Fruit fly (Drosophila melanogaster) whole organism, wandering third instar larva: ENCODE measurements around the gene TotA.

Source experiments
- Abd-B ChIP-seq: fragments of >200 bp; optimal IDR thresholded peaks from 2 replicates; lab custom pipeline; 2017; ENCODE audit warnings: missing biosample characterization, missing genetic modification characterization
- CG32264 ChIP-seq: fragments of 200-800 bp; sonication (Bioruptor generic); optimal IDR thresholded peaks from 2 replicates; lab custom pipeline; 2016; ENCODE audit warnings: missing biosample characterization, missing genetic modification characterization
- CG9705 ChIP-seq: fragments of 200-800 bp; sonication (Bioruptor generic); optimal IDR thresholded peaks from 2 replicates; lab custom pipeline; 2018; ENCODE audit warnings: missing biosample characterization, mild to moderate bottlenecking, missing genetic modification characterization
- CrebA ChIP-seq: fragments of 200-800 bp; sonication (Bioruptor generic); optimal IDR thresholded peaks from 2 replicates; lab custom pipeline; 2016; ENCODE audit warnings: missing biosample characterization, mild to moderate bottlenecking, missing genetic modification characterization, borderline replicate concordance
- Dfd ChIP-seq: fragments of >200 bp; optimal IDR thresholded peaks from 2 replicates; lab custom pipeline; 2017; ENCODE audit warnings: missing biosample characterization, missing genetic modification characterization
- Dif ChIP-seq: fragments of 200-275, 200-300 bp; sonication (Bioruptor generic); optimal IDR thresholded peaks from 2 replicates; lab custom pipeline; 2018; ENCODE audit warnings: missing biosample characterization, missing genetic modification characterization; ENCODE audit not compliant: partially characterized antibody
- GATAd ChIP-seq: sonication (Bioruptor generic); optimal IDR thresholded peaks from 2 replicates; lab custom pipeline; 2016; ENCODE audit warnings: missing biosample characterization, missing genetic modification characterization
- HLH106 ChIP-seq: fragments of 200-800 bp; optimal IDR thresholded peaks from 3 replicates; lab custom pipeline; 2019; ENCODE audit warnings: missing biosample characterization, mild to moderate bottlenecking, missing genetic modification characterization, moderate library complexity
- Hnf4 ChIP-seq: fragments of 200-800 bp; sonication (Bioruptor generic); optimal IDR thresholded peaks from 2 replicates; lab custom pipeline; 2016; ENCODE audit warnings: missing biosample characterization, mild to moderate bottlenecking, missing genetic modification characterization
- Hr78 ChIP-seq: fragments of >200 bp; optimal IDR thresholded peaks from 2 replicates; lab custom pipeline; 2017; ENCODE audit warnings: missing biosample characterization, missing genetic modification characterization
- Hr83 ChIP-seq: fragments of 200-300 bp; sonication (Bioruptor generic); optimal IDR thresholded peaks from 2 replicates; lab custom pipeline; 2016; ENCODE audit warnings: missing biosample characterization, mild to moderate bottlenecking, missing genetic modification characterization, moderate library complexity; ENCODE audit not compliant: poor library complexity, severe bottlenecking
- Jra ChIP-seq: sonication (Bioruptor generic); optimal IDR thresholded peaks from 2 replicates; lab custom pipeline; 2016; ENCODE audit warnings: missing biosample characterization, missing genetic modification characterization
- Mio ChIP-seq: sonication (Bioruptor generic); optimal IDR thresholded peaks from 2 replicates; lab custom pipeline; 2016; ENCODE audit warnings: missing biosample characterization, missing genetic modification characterization
- Myc ChIP-seq: fragments of >200 bp; optimal IDR thresholded peaks from 2 replicates; lab custom pipeline; 2017
- N ChIP-seq: fragments of >200 bp; optimal IDR thresholded peaks from 2 replicates; lab custom pipeline; 2018; ENCODE audit warnings: missing biosample characterization, missing external identifiers, missing genetic modification characterization
- OdsH ChIP-seq: fragments of 200-800 bp; sonication (Bioruptor generic); optimal IDR thresholded peaks from 2 replicates; lab custom pipeline; 2016; ENCODE audit warnings: missing biosample characterization, mild to moderate bottlenecking, missing genetic modification characterization
- Rel ChIP-seq, 2 experiments: fragments of 200-800 bp; sonication (Bioruptor generic) in 1 of 2; optimal IDR thresholded peaks; 2 replicates in 1 of 2; 3 replicates in 1 of 2; lab custom pipeline; 2016 to 2019; ENCODE audit warnings: mild to moderate bottlenecking in 2 of 2, missing biosample characterization in 2 of 2, missing genetic modification characterization in 2 of 2, moderate library complexity in 1 of 2
- Sp1 ChIP-seq: fragments of 200-800 bp; sonication (Bioruptor generic); optimal IDR thresholded peaks from 3 replicates; lab custom pipeline; 2019; ENCODE audit warnings: missing biosample characterization, mild to moderate bottlenecking, missing genetic modification characterization, moderate library complexity
- Vsx2 ChIP-seq: fragments of 200-300, 225-300 bp; sonication (Bioruptor generic); optimal IDR thresholded peaks from 2 replicates; lab custom pipeline; 2018; ENCODE audit warnings: missing biosample characterization, missing genetic modification characterization; ENCODE audit not compliant: partially characterized antibody
- br ChIP-seq: fragments of 200-800 bp; sonication (Bioruptor generic); optimal IDR thresholded peaks from 2 replicates; lab custom pipeline; 2016; ENCODE audit warnings: missing biosample characterization, missing genetic modification characterization
- brk ChIP-seq: fragments of 200-800 bp; sonication (Bioruptor generic); optimal IDR thresholded peaks from 2 replicates; lab custom pipeline; 2016; ENCODE audit warnings: missing biosample characterization, mild to moderate bottlenecking, missing genetic modification characterization
- dl ChIP-seq, 2 experiments: fragments of 175-275, 200-275 bp in 1 of 2; fragments of 200-275 bp in 1 of 2; sonication (Bioruptor generic); optimal IDR thresholded peaks; lab custom pipeline; 2018; ENCODE audit warnings: mild to moderate bottlenecking in 2 of 2, missing biosample characterization in 2 of 2, missing genetic modification characterization in 2 of 2, moderate library complexity in 2 of 2; ENCODE audit not compliant: partially characterized antibody in 2 of 2, insufficient read depth in 1 of 2
- dmrt93B ChIP-seq: fragments of 200-800 bp; sonication (Bioruptor generic); optimal IDR thresholded peaks from 2 replicates; lab custom pipeline; 2018; ENCODE audit warnings: missing biosample characterization, mild to moderate bottlenecking, missing genetic modification characterization
- dsf ChIP-seq: sonication (Bioruptor generic); optimal IDR thresholded peaks from 2 replicates; lab custom pipeline; 2016; ENCODE audit warnings: missing biosample characterization, missing genetic modification characterization, borderline replicate concordance
- ey ChIP-seq: fragments of 200-800 bp; sonication (Bioruptor generic); optimal IDR thresholded peaks from 2 replicates; lab custom pipeline; 2016; ENCODE audit warnings: missing biosample characterization, missing genetic modification characterization
- foxo ChIP-seq, 2 experiments: fragments of 200-800 bp; sonication (Bioruptor generic); optimal IDR thresholded peaks; 2 replicates in 1 of 2; 3 replicates in 1 of 2; lab custom pipeline; 2016 to 2017; ENCODE audit warnings: missing biosample characterization in 2 of 2, missing genetic modification characterization in 2 of 2
- fru ChIP-seq: fragments of 200-800 bp; sonication (Bioruptor generic); optimal IDR thresholded peaks from 3 replicates; lab custom pipeline; 2016; ENCODE audit warnings: missing biosample characterization, mild to moderate bottlenecking, missing genetic modification characterization
- h ChIP-seq: fragments of 200-800 bp; sonication (Bioruptor generic); optimal IDR thresholded peaks from 3 replicates; lab custom pipeline; 2016; ENCODE audit warnings: missing biosample characterization, mild to moderate bottlenecking, missing genetic modification characterization
- jim ChIP-seq: fragments of 175-275, 200-325 bp; sonication (Bioruptor generic); optimal IDR thresholded peaks from 2 replicates; lab custom pipeline; 2016; ENCODE audit warnings: missing biosample characterization, mild to moderate bottlenecking, missing genetic modification characterization
- lola ChIP-seq: fragments of >200 bp; optimal IDR thresholded peaks from 2 replicates; lab custom pipeline; 2017; ENCODE audit warnings: missing biosample characterization, missing genetic modification characterization
- pan ChIP-seq: fragments of >200 bp; optimal IDR thresholded peaks from 2 replicates; lab custom pipeline; 2017
- psq ChIP-seq: fragments of 200-800 bp; sonication (Bioruptor generic); optimal IDR thresholded peaks from 3 replicates; lab custom pipeline; 2017; ENCODE audit warnings: missing biosample characterization, mild to moderate bottlenecking, missing genetic modification characterization, moderate library complexity
- rgr ChIP-seq: fragments of 200-800 bp; sonication (Bioruptor generic); optimal IDR thresholded peaks from 3 replicates; lab custom pipeline; 2016; ENCODE audit warnings: missing biosample characterization, mild to moderate bottlenecking, missing genetic modification characterization
- sage ChIP-seq: fragments of 200-800 bp; sonication (Bioruptor generic); optimal IDR thresholded peaks from 2 replicates; lab custom pipeline; 2016; ENCODE audit warnings: missing biosample characterization, mild to moderate bottlenecking, missing genetic modification characterization
- sv ChIP-seq: fragments of 200-800 bp; sonication (Bioruptor generic); optimal IDR thresholded peaks from 3 replicates; lab custom pipeline; 2016; ENCODE audit warnings: missing biosample characterization, missing genetic modification characterization
- tai ChIP-seq: sonication (Bioruptor generic); optimal IDR thresholded peaks from 2 replicates; lab custom pipeline; 2016; ENCODE audit warnings: missing biosample characterization, missing genetic modification characterization
- usp ChIP-seq: fragments of >200 bp; optimal IDR thresholded peaks from 2 replicates; lab custom pipeline; 2017; ENCODE audit warnings: missing biosample characterization, missing genetic modification characterization
- woc ChIP-seq: sonication (Bioruptor generic); optimal IDR thresholded peaks from 2 replicates; lab custom pipeline; 2016; ENCODE audit warnings: missing biosample characterization, mild to moderate bottlenecking, missing genetic modification characterization

TotA gene

dm6 chr3R:20905418-20905817, 34.6 kb downstream of the TotA start, which contains the start of gene TotX:
Gene TotX, minus strand, starts transcription at chr3R:20905518.
- TF ChIP-seq ey (GFP tag; lab: Kevin White, UChicago) = no peak
- no peak for TF ChIP-seq CG32264 (GFP tag; lab: Kevin White, UChicago)
- TF ChIP-seq Mio (GFP tag; lab: Kevin White, UChicago) = no peak
- TF ChIP-seq dl (GFP tag; optimal IDR thresholded peaks at IDR 0.05; lab: Kevin White, UChicago; ENCODE audit: insufficient read depth in 1 of 2, partially characterized antibody in 2 of 2) = no peak
- no peak for TF ChIP-seq HLH106
- no peak for TF ChIP-seq h (GFP tag; lab: Kevin White, UChicago)
- no peak for TF ChIP-seq rgr
- no peak for TF ChIP-seq Jra (GFP tag; lab: Kevin White, UChicago)
- TF ChIP-seq sv (GFP tag; lab: Kevin White, UChicago) = no peak
- no peak for TF ChIP-seq psq (GFP tag; lab: Kevin White, UChicago)
- TF ChIP-seq fru (GFP tag; lab: Kevin White, UChicago) = no peak
- TF ChIP-seq usp (GFP tag; lab: Kevin White, UChicago) = no peak
- no peak for TF ChIP-seq br (GFP tag; lab: Kevin White, UChicago)
- TF ChIP-seq Rel (GFP tag; optimal IDR thresholded peaks at IDR 0.05; lab: Kevin White, UChicago) = no peak
- no peak for TF ChIP-seq Rel (tag; optimal IDR thresholded peaks at IDR 0.05; lab: Kevin White, UChicago)
- no peak for TF ChIP-seq dmrt93B (GFP tag; lab: Kevin White, UChicago)
- no peak for TF ChIP-seq dsf (GFP tag; lab: Kevin White, UChicago)
- TF ChIP-seq foxo (GFP tag; optimal IDR thresholded peaks at IDR 0.05; lab: Kevin White, UChicago) = no peak
- TF ChIP-seq CrebA = no peak
- TF ChIP-seq Dfd (GFP tag; lab: Kevin White, UChicago) = no peak

dm6 chr3R:20908641-20909040, 37.8 kb downstream of the TotA start:
- TF ChIP-seq br (GFP tag; lab: Kevin White, UChicago) = no peak

- TF ChIP-seq jim = no peak
- no peak for TF ChIP-seq fru (GFP tag; lab: Kevin White, UChicago)
These were observed 41.9 kb downstream of the TotA start for dm6 chr3R:20912725-20913124.

dm6 chr3R:20914103-20914502, 43.3 kb downstream of the TotA start, which contains the start of gene hdly:
Gene hdly, plus strand, starts transcription at chr3R:20914296.
- TF ChIP-seq dmrt93B (GFP tag; lab: Kevin White, UChicago) (peak; percentile 59), Myc (no peak), rgr (peak; percentile 70), Abd-B (GFP tag; lab: Kevin White, UChicago) (no peak), br (GFP tag; lab: Kevin White, UChicago) (peak; percentile 64), Dfd (GFP tag; lab: Kevin White, UChicago) (no peak), jim (peak; percentile 91), CG9705 (peak; percentile 79), fru (GFP tag; lab: Kevin White, UChicago) (peak; percentile 75), brk (GFP tag; lab: Kevin White, UChicago) (peak; percentile 77), GATAd (no peak), Hr83 (GFP tag; lab: Kevin White, UChicago) (peak; percentile 85), Mio (GFP tag; lab: Kevin White, UChicago) (no peak), N (GFP tag; lab: Kevin White, UChicago) (no peak), CG32264 (GFP tag; lab: Kevin White, UChicago) (peak; percentile 53), CrebA (peak; percentile 94), sv (GFP tag; lab: Kevin White, UChicago) (no peak), Vsx2 (GFP tag; lab: Kevin White, UChicago) (no peak), dl (GFP tag; optimal IDR thresholded peaks at IDR 0.05; lab: Kevin White, UChicago; ENCODE audit: insufficient read depth in 1 of 2, partially characterized antibody in 2 of 2) (peak in 1 of 2 experiments; percentile 62), h (GFP tag; lab: Kevin White, UChicago) (peak; percentile 64), lola (GFP tag; lab: Kevin White, UChicago) (no peak), Rel (GFP tag; optimal IDR thresholded peaks at IDR 0.05; lab: Kevin White, UChicago) (peak; percentile 89), Rel (tag; optimal IDR thresholded peaks at IDR 0.05; lab: Kevin White, UChicago) (peak; percentile 75), Jra (GFP tag; lab: Kevin White, UChicago) (peak; percentile 66), usp (GFP tag; lab: Kevin White, UChicago) (no peak), dsf (GFP tag; lab: Kevin White, UChicago) (peak; percentile 45), ey (GFP tag; lab: Kevin White, UChicago) (no peak), Sp1 (GFP tag; lab: Kevin White, UChicago) (peak; percentile 98), HLH106 (peak; percentile 72), Hnf4 (GFP tag; lab: Kevin White, UChicago) (peak; percentile 97), OdsH (GFP tag; lab: Kevin White, UChicago) (peak; percentile 48), tai (GFP tag; lab: Kevin White, UChicago) (peak; percentile 3), pan (lab: Kevin White, UChicago) (no peak), Hr78 (GFP tag; lab: Kevin White, UChicago) (no peak), foxo (GFP tag; optimal IDR thresholded peaks at IDR 0.05; lab: Kevin White, UChicago) (peak; percentile 1 to 48), woc (GFP tag; lab: Kevin White, UChicago) (peak; percentile 5), Dif (GFP tag; lab: Kevin White, UChicago) (no peak), psq (GFP tag; lab: Kevin White, UChicago) (peak; percentile 63), sage (GFP tag; lab: Kevin White, UChicago) (peak; percentile 86)
